Fruit fly (Drosophila melanogaster) whole organism, embryonic: Measurements from ENCODE around the gene CG6051.
A peak's percentile ranks its signal among the peaks of the same experiment; 100 is the strongest.

Experiments
- Asciz ChIP-seq: fragments of 200-800 bp; sonication (Bioruptor generic); optimal IDR thresholded peaks from 2 replicates; lab custom pipeline; 2017; ENCODE audit warnings: missing biosample characterization, mild to moderate bottlenecking, missing genetic modification characterization, missing genetic modification reagents
- CG10147 ChIP-seq: fragments of 200-800 bp; sonication (Bioruptor generic); optimal IDR thresholded peaks from 2 replicates; lab custom pipeline; 2019; ENCODE audit warnings: missing biosample characterization, mild to moderate bottlenecking, missing genetic modification characterization, moderate library complexity
- CG10431 ChIP-seq: fragments of 200-800 bp; sonication (Bioruptor generic); optimal IDR thresholded peaks from 3 replicates; lab custom pipeline; 2018; ENCODE audit warnings: missing biosample characterization, mild to moderate bottlenecking, missing genetic modification characterization
- CG11723 ChIP-seq: fragments of 200-800 bp; sonication (Bioruptor generic); optimal IDR thresholded peaks from 2 replicates; lab custom pipeline; 2017; ENCODE audit warnings: missing biosample characterization, mild to moderate bottlenecking, missing genetic modification characterization
- CG13287 ChIP-seq: fragments of 200-800 bp; sonication (Bioruptor generic); IDR thresholded peaks from 2 replicates; pipeline ENCODE4 v1.3.6; 2022; ENCODE audit warnings: missing biosample characterization, missing genetic modification characterization; ENCODE audit not compliant: partially characterized antibody
- CG14050 ChIP-seq: fragments of 200-800 bp; sonication (Bioruptor generic); IDR thresholded peaks from 3 replicates; pipeline ENCODE4 v1.3.6; 2022; ENCODE audit warnings: missing biosample characterization, missing genetic modification characterization
- CG14667 ChIP-seq: fragments of 200-800 bp; sonication (Bioruptor generic); IDR thresholded peaks from 2 replicates; pipeline ENCODE4 v1.3.6; 2022; ENCODE audit warnings: missing biosample characterization, missing genetic modification characterization
- CG15696 ChIP-seq: fragments of 200-800 bp; sonication (Bioruptor generic); optimal IDR thresholded peaks from 2 replicates; lab custom pipeline; 2019; ENCODE audit warnings: missing biosample characterization, mild to moderate bottlenecking, missing genetic modification characterization, moderate library complexity
- CG1647 ChIP-seq: fragments of 200-800 bp; sonication (Bioruptor generic); optimal IDR thresholded peaks from 3 replicates; lab custom pipeline; 2016; ENCODE audit warnings: missing biosample characterization, missing genetic modification characterization
- CG17829 ChIP-seq: fragments of 200-800 bp; optimal IDR thresholded peaks from 2 replicates; lab custom pipeline; 2019; ENCODE audit warnings: missing biosample characterization, mild to moderate bottlenecking, missing genetic modification characterization, moderate library complexity
- CG18476 ChIP-seq: fragments of 200-800 bp; sonication (Bioruptor generic); optimal IDR thresholded peaks from 2 replicates; lab custom pipeline; 2016; ENCODE audit warnings: missing biosample characterization, mild to moderate bottlenecking, missing genetic modification characterization
- CG18599 ChIP-seq: fragments of 200-800 bp; sonication (Bioruptor generic); optimal IDR thresholded peaks from 3 replicates; lab custom pipeline; 2017; ENCODE audit warnings: missing biosample characterization, missing genetic modification characterization, mild to moderate bottlenecking, moderate library complexity, missing genetic modification reagents
- CG2199 ChIP-seq: fragments of 200-800 bp; sonication (Bioruptor generic); IDR thresholded peaks from 3 replicates; pipeline ENCODE4 v1.3.6; 2022; ENCODE audit warnings: missing biosample characterization, missing genetic modification characterization
- CG2712 ChIP-seq: fragments of 200-800 bp; optimal IDR thresholded peaks from 3 replicates; lab custom pipeline; 2019; ENCODE audit warnings: missing biosample characterization, mild to moderate bottlenecking, missing genetic modification characterization, moderate library complexity
- CG3281 ChIP-seq: fragments of 200-800 bp; sonication (Bioruptor generic); optimal IDR thresholded peaks from 3 replicates; lab custom pipeline; 2017; ENCODE audit warnings: missing biosample characterization, mild to moderate bottlenecking, missing genetic modification characterization
- CG34224 ChIP-seq: fragments of 200-800 bp; sonication (Bioruptor generic); IDR thresholded peaks from 3 replicates; pipeline ENCODE4 v1.3.6; 2022; ENCODE audit warnings: missing biosample characterization, missing genetic modification characterization; ENCODE audit not compliant: partially characterized antibody
- CG4424 ChIP-seq: fragments of 200-800 bp; sonication (Bioruptor generic); optimal IDR thresholded peaks from 3 replicates; lab custom pipeline; 2016; ENCODE audit warnings: missing biosample characterization, missing genetic modification characterization
- CG4707 ChIP-seq: fragments of 200-800 bp; sonication (Bioruptor generic); optimal IDR thresholded peaks from 2 replicates; lab custom pipeline; 2018; ENCODE audit warnings: missing biosample characterization, mild to moderate bottlenecking, missing genetic modification characterization, moderate library complexity
- CG4854 ChIP-seq: fragments of 200-800 bp; sonication (Bioruptor generic); optimal IDR thresholded peaks from 2 replicates; lab custom pipeline; 2016; ENCODE audit warnings: missing biosample characterization, missing genetic modification characterization, inconsistent platforms
- CG7271 ChIP-seq: fragments of 200-800 bp; sonication (Bioruptor generic); optimal IDR thresholded peaks from 2 replicates; lab custom pipeline; 2018; ENCODE audit warnings: missing biosample characterization, mild to moderate bottlenecking, missing genetic modification characterization, moderate library complexity
- CG7556 ChIP-seq: fragments of 200-800 bp; sonication (Bioruptor generic); optimal IDR thresholded peaks from 2 replicates; lab custom pipeline; 2017; ENCODE audit warnings: missing biosample characterization, mild to moderate bottlenecking, missing genetic modification characterization
- CG8388 ChIP-seq: fragments of 200-800 bp; sonication (Bioruptor generic); optimal IDR thresholded peaks from 2 replicates; lab custom pipeline; 2019; ENCODE audit warnings: missing biosample characterization, mild to moderate bottlenecking, missing genetic modification characterization, moderate library complexity
- CG9932 ChIP-seq: fragments of 200-800 bp; sonication (Bioruptor generic); IDR thresholded peaks from 2 replicates; pipeline ENCODE4 v1.3.6; 2022; ENCODE audit warnings: missing biosample characterization, missing genetic modification characterization
- Ets65A ChIP-seq: fragments of 200-800 bp; sonication (Bioruptor generic); peaks from one replicate; lab custom pipeline; 2016; ENCODE audit warnings: missing biosample characterization, missing genetic modification characterization
- Hand ChIP-seq: fragments of 200-800 bp; sonication (Bioruptor generic); optimal IDR thresholded peaks from 2 replicates; lab custom pipeline; 2017; ENCODE audit warnings: mild to moderate bottlenecking, missing biosample characterization, missing genetic modification reagents, missing genetic modification characterization
- Lhr ChIP-seq: fragments of 200-800 bp; sonication (Bioruptor generic); optimal IDR thresholded peaks from 3 replicates; lab custom pipeline; 2017; ENCODE audit warnings: mild to moderate bottlenecking, missing biosample characterization, missing genetic modification reagents, missing genetic modification characterization
- Med ChIP-seq: fragments of 200-800 bp; sonication (Bioruptor generic); peaks from one replicate; lab custom pipeline; 2016; ENCODE audit warnings: missing biosample characterization, missing genetic modification characterization, mild to moderate bottlenecking, inconsistent platforms, moderate library complexity
- Spps ChIP-seq: fragments of 200-800 bp; sonication (Bioruptor generic); optimal IDR thresholded peaks from 2 replicates; lab custom pipeline; 2018; ENCODE audit warnings: missing biosample characterization, mild to moderate bottlenecking, missing genetic modification characterization
- ab ChIP-seq: fragments of 200-800 bp; sonication (Bioruptor generic); optimal IDR thresholded peaks from 2 replicates; lab custom pipeline; 2016; ENCODE audit warnings: missing biosample characterization, missing genetic modification characterization
- amos ChIP-seq: fragments of 200-800 bp; sonication (Bioruptor generic); IDR thresholded peaks from 2 replicates; pipeline ENCODE4 v1.3.6; 2022; ENCODE audit warnings: missing biosample characterization, missing genetic modification characterization; ENCODE audit not compliant: partially characterized antibody
- bigmax ChIP-seq: fragments of 200-800 bp; sonication (Bioruptor generic); optimal IDR thresholded peaks from 2 replicates; lab custom pipeline; 2018; ENCODE audit warnings: missing biosample characterization, mild to moderate bottlenecking, missing genetic modification characterization
- bsh ChIP-seq, 2 experiments: fragments of 200-800 bp; sonication (Bioruptor generic); optimal IDR thresholded peaks; 2 replicates each; lab custom pipeline; 2017 to 2018; ENCODE audit warnings: mild to moderate bottlenecking in 2 of 2, missing biosample characterization in 2 of 2, missing genetic modification characterization in 2 of 2, moderate library complexity in 1 of 2
- dmrt99B ChIP-seq: fragments of 200-800 bp; sonication (Bioruptor generic); optimal IDR thresholded peaks from 2 replicates; lab custom pipeline; 2018; ENCODE audit warnings: missing biosample characterization, mild to moderate bottlenecking, missing genetic modification characterization, moderate library complexity
- esg ChIP-seq: fragments of 200-800 bp; sonication (Bioruptor generic); conservative IDR thresholded peaks from 2 replicates; pipeline ENCODE4 v1.3.6; 2022; ENCODE audit warnings: missing biosample characterization, missing genetic modification characterization
- eyg ChIP-seq: fragments of 200-800 bp; sonication (Bioruptor generic); optimal IDR thresholded peaks from 3 replicates; lab custom pipeline; 2016; ENCODE audit warnings: missing biosample characterization, missing genetic modification characterization
- insv ChIP-seq, 2 experiments: fragments of 200-800 bp; sonication (Bioruptor generic); optimal IDR thresholded peaks; 3 replicates each; lab custom pipeline; 2016 to 2018; ENCODE audit warnings: missing biosample characterization in 2 of 2, missing genetic modification characterization in 2 of 2
- lmd ChIP-seq: fragments of 200-800 bp; sonication (Bioruptor generic); IDR thresholded peaks from 2 replicates; pipeline ENCODE4 v1.3.6; 2022; ENCODE audit warnings: missing biosample characterization, missing genetic modification characterization
- lola ChIP-seq, 3 experiments: fragments of >200 bp in 2 of 3; fragments of 200-800 bp in 1 of 3; sonication (Bioruptor generic) in 1 of 3; optimal IDR thresholded peaks; 2 replicates each; lab custom pipeline; 2017 to 2019; ENCODE audit warnings: missing biosample characterization in 3 of 3, missing genetic modification characterization in 3 of 3, mild to moderate bottlenecking in 1 of 3, moderate library complexity in 1 of 3
- nerfin-1 ChIP-seq: fragments of 200-800 bp; sonication (Bioruptor generic); optimal IDR thresholded peaks from 3 replicates; lab custom pipeline; 2019; ENCODE audit warnings: missing biosample characterization, mild to moderate bottlenecking, missing genetic modification characterization, moderate library complexity
- org-1 ChIP-seq: fragments of 200-800 bp; sonication (Bioruptor generic); optimal IDR thresholded peaks from 2 replicates; lab custom pipeline; 2017; ENCODE audit warnings: missing biosample characterization, missing genetic modification characterization
- pita ChIP-seq: fragments of 200-800 bp; sonication (Bioruptor generic); optimal IDR thresholded peaks from 2 replicates; lab custom pipeline; 2017; ENCODE audit warnings: missing biosample characterization, mild to moderate bottlenecking, missing genetic modification characterization
- prd ChIP-seq, 3 experiments: fragments of >200 bp in 2 of 3; fragments of 200-800 bp in 1 of 3; sonication (Bioruptor generic) in 1 of 3; optimal IDR thresholded peaks in 2 of 3; IDR thresholded peaks in 1 of 3; 2 replicates in 2 of 3; 3 replicates in 1 of 3; pipeline versions ENCODE4 v1.3.6 to Lab custom; 2017 to 2022; ENCODE audit warnings: missing biosample characterization in 1 of 3, missing genetic modification characterization in 1 of 3
- schlank ChIP-seq: fragments of 200-800 bp; sonication (Bioruptor generic); optimal IDR thresholded peaks from 2 replicates; lab custom pipeline; 2018; ENCODE audit warnings: missing biosample characterization, mild to moderate bottlenecking, missing genetic modification characterization
- slbo ChIP-seq: fragments of 200-800 bp; sonication (Bioruptor generic); IDR thresholded peaks from 2 replicates; pipeline ENCODE4 v1.3.6; 2022; ENCODE audit warnings: missing biosample characterization, missing genetic modification characterization
- tap ChIP-seq: fragments of 200-800 bp; optimal IDR thresholded peaks from 3 replicates; lab custom pipeline; 2019; ENCODE audit warnings: missing biosample characterization, mild to moderate bottlenecking, missing genetic modification characterization, moderate library complexity
- tll ChIP-seq, 2 experiments: fragments of 200-800 bp in 1 of 2; fragments of >200 bp in 1 of 2; sonication (Bioruptor generic) in 1 of 2; optimal IDR thresholded peaks; 2 replicates each; lab custom pipeline; 2017 to 2019; ENCODE audit warnings: missing biosample characterization in 2 of 2, missing genetic modification characterization in 2 of 2, mild to moderate bottlenecking in 1 of 2, moderate library complexity in 1 of 2

The CG6051 gene

DNA sequence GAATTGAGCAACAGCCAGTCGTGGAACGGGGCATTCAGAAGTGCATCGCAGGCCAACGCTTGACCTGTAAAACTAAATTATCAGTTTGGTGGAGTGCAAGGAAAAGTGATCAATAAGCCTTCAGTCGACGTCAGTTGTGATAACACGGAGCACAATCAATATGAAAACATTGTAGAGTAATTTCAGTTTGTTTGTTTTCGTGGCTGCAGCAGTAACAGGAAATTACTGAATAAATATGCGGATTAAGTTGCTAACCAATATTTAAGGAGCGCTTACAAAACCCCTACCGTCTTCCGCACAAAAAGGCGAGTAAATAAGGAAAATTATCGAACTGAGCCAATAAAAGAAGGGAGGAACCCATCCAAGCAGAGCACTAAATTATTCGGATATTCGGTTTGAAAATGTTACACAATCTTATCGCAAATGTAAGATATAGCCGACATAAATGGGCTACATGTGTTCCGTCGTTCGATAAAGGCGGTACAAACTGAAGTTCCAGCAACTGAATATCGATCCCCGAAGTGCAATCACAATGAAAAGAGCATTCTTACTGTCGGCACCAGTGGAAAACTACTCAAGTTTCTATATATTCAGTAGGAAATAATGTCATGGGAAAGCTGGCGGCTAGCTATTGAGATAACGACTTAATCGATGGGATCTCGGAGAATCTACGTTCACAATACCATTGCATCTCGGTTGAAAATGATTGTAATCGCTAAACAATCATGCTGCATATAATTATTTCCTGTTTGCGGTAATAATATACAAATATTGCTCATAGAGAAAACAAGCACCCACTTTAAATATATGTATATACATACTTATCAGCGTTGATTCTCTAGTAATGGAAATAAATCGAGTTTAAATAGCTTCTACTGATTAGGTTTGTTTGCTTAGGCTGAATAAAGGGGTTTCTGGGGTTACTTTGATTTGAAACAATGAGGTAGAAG lies 14.9 kb downstream of the CG6051 start (continued):
- TF ChIP-seq CG10431 (GFP tag; lab: Kevin White, UChicago) = peak; percentile 41
- TF ChIP-seq CG2712 (tag; lab: Kevin White, UChicago) = peak; percentile 59
- no peak for TF ChIP-seq Hand (GFP tag; lab: Kevin White, UChicago)
- TF ChIP-seq CG14667 (GFP tag; lab: Robert Waterston, UW) = no peak
- peak; percentile 47 for TF ChIP-seq CG4424 (GFP tag; lab: Kevin White, UChicago)
- TF ChIP-seq lmd (GFP tag; lab: Robert Waterston, UW) = peak; percentile 44; the same call in 1 of the 2 replicates
- peak; percentile 5 for TF ChIP-seq bigmax (GFP tag; lab: Kevin White, UChicago)
- peak; percentile 73 for TF ChIP-seq dmrt99B (tag; lab: Kevin White, UChicago)
- TF ChIP-seq Spps (tag; lab: Kevin White, UChicago) = peak; percentile 47
- no peak for TF ChIP-seq pita (GFP tag; lab: Kevin White, UChicago)
- TF ChIP-seq CG15696 (tag; lab: Kevin White, UChicago) = peak; percentile 94
- peak; percentile 56 for TF ChIP-seq nerfin-1
- peak; percentile 47 for TF ChIP-seq CG18476 (GFP tag; lab: Kevin White, UChicago)
- TF ChIP-seq amos (GFP tag; lab: Robert Waterston, UW) = no peak
- TF ChIP-seq slbo (GFP tag; lab: Robert Waterston, UW) = no peak
- peak; percentile 65 for TF ChIP-seq CG7556 (GFP tag; lab: Kevin White, UChicago)
- 0 out of 3 replicates have a peak, but pooled peaks have one; percentile 29 for TF ChIP-seq CG14050 (GFP tag; lab: Robert Waterston, UW)
- peak; percentile 34 for TF ChIP-seq tap (tag; lab: Kevin White, UChicago)
- TF ChIP-seq Asciz (GFP tag; lab: Kevin White, UChicago) = peak; percentile 89
- TF ChIP-seq ab (GFP tag; lab: Kevin White, UChicago) = no peak
- TF ChIP-seq CG7271 (tag; lab: Kevin White, UChicago) = peak; percentile 52
- peak in 1 of 2 experiments; percentile 42 for TF ChIP-seq tll (GFP tag; optimal IDR thresholded peaks at IDR 0.05; lab: Kevin White, UChicago)
- TF ChIP-seq Lhr (GFP tag; lab: Kevin White, UChicago) = peak; percentile 67
- TF ChIP-seq CG17829 (tag; lab: Kevin White, UChicago) = peak; percentile 33
- TF ChIP-seq org-1 (GFP tag; lab: Kevin White, UChicago) = peak; percentile 77
- no peak for TF ChIP-seq prd (optimal IDR thresholded peaks at IDR 0.05; lab: Kevin White, UChicago)
- TF ChIP-seq prd (GFP tag; IDR thresholded peaks at IDR 0.05; lab: Robert Waterston, UW) = peak; percentile 60
- no peak for TF ChIP-seq CG34224 (GFP tag; lab: Robert Waterston, UW)
- TF ChIP-seq CG3281 (GFP tag; lab: Kevin White, UChicago) = peak; percentile 20
- no peak for TF ChIP-seq CG9932 (GFP tag; lab: Robert Waterston, UW)
- peak in 1 of 2 experiments; percentile 73 for TF ChIP-seq bsh (GFP tag; optimal IDR thresholded peaks at IDR 0.05; lab: Kevin White, UChicago)
- peak; percentile 55 for TF ChIP-seq CG4707 (GFP tag; lab: Kevin White, UChicago)
- TF ChIP-seq CG13287 (GFP tag; lab: Robert Waterston, UW) = no peak
- TF ChIP-seq CG8388 (GFP tag; lab: Kevin White, UChicago) = peak; percentile 28
- TF ChIP-seq eyg (GFP tag; lab: Kevin White, UChicago) = peak; percentile 46
- peak; percentile 49 for TF ChIP-seq CG11723 (GFP tag; lab: Kevin White, UChicago)
- no peak for TF ChIP-seq CG10147
- no peak for TF ChIP-seq Ets65A
- TF ChIP-seq lola (GFP tag; optimal IDR thresholded peaks at IDR 0.05; lab: Kevin White, UChicago) = peak in 1 of 3 experiments; percentile 72
- TF ChIP-seq schlank (tag; lab: Kevin White, UChicago) = peak; percentile 7
- peak; percentile 92 for TF ChIP-seq Med (GFP tag; lab: Kevin White, UChicago)
- peak; percentile 57 for TF ChIP-seq CG4854
- TF ChIP-seq esg = no peak
- TF ChIP-seq CG1647 (GFP tag; lab: Kevin White, UChicago) = peak; percentile 33
- TF ChIP-seq CG18599 = peak; percentile 59
- peak in 1 of 2 experiments; percentile 2 for TF ChIP-seq insv (GFP tag; optimal IDR thresholded peaks at IDR 0.05; lab: Kevin White, UChicago)
- 0 out of 3 replicates have a peak, but pooled peaks have one; percentile 70 for TF ChIP-seq CG2199 (GFP tag; lab: Robert Waterston, UW)
